Fruit fly (Drosophila melanogaster): ENCODE data around the gene CG14106.

- TF ChIP-seq Snoo (tag; optimal IDR thresholded peaks at IDR 0.05) (no peak), gl (tag; optimal IDR thresholded peaks at IDR 0.05) (no peak), CG17806 (tag; optimal IDR thresholded peaks at IDR 0.05) (no peak), CG15710 (tag; optimal IDR thresholded peaks at IDR 0.05) (no peak), CG14655 (GFP tag; optimal IDR thresholded peaks at IDR 0.05) (no peak), CG34367 (tag; optimal IDR thresholded peaks at IDR 0.05) (no peak), EcR (GFP tag; optimal IDR thresholded peaks at IDR 0.05) (no peak), CG9948 (tag; optimal IDR thresholded peaks at IDR 0.05) (no peak), CG8301 (tag; optimal IDR thresholded peaks at IDR 0.05) (no peak)
Observed at dm6 chr3L:13378202-13378601, 47.3 kb downstream of the CG14106 start, which contains the start of gene SNCF.
